Worm (Caenorhabditis elegans): ENCODE measurements around the gene fipr-11.

ce11 chrV:9937435-9937834 is 31.4 kb upstream of the fipr-11 start, which contains the start of gene srj-33:
- TF ChIP-seq elt-1 (tag; optimal IDR thresholded peaks at IDR 0.05) (no peak), lin-39 (tag; optimal IDR thresholded peaks at IDR 0.05) (no peak), snpc-4 (tag; optimal IDR thresholded peaks at IDR 0.05) (no peak), pha-4 (tag; optimal IDR thresholded peaks at IDR 0.05) (no peak), nhr-11 (tag; optimal IDR thresholded peaks at IDR 0.05) (no peak), ama-1 (optimal IDR thresholded peaks at IDR 0.05) (no peak), skn-1 (tag; optimal IDR thresholded peaks at IDR 0.05) (no peak), ceh-9 (tag; optimal IDR thresholded peaks at IDR 0.05) (no peak), ZK546.5 (tag; optimal IDR thresholded peaks at IDR 0.05) (no peak), mml-1 (tag; optimal IDR thresholded peaks at IDR 0.05) (no peak), unc-39 (tag; optimal IDR thresholded peaks at IDR 0.05) (no peak)

Data from whole organism, L3 larva.